Fruit fly (Drosophila melanogaster): Measurements from ENCODE around the gene Nab2.

- TF ChIP-seq CG8478 (optimal IDR thresholded peaks at IDR 0.05) (no peak), pan (optimal IDR thresholded peaks at IDR 0.05) (no peak), Dll (optimal IDR thresholded peaks at IDR 0.05) (no peak), EcR (GFP tag; optimal IDR thresholded peaks at IDR 0.05) (no peak), psq (optimal IDR thresholded peaks at IDR 0.05) (no peak), usp (GFP tag; optimal IDR thresholded peaks at IDR 0.05) (no peak)
These were observed 1.6 kb upstream of the Nab2 start for dm6 chr3R:24319632-24320341.
